Fruit fly (Drosophila melanogaster) whole organism, adult: Measurements from ENCODE around the gene mld.

ENCODE experiments used
- CG11617 ChIP-seq: fragments of 200-800 bp; sonication (Bioruptor generic); optimal IDR thresholded peaks from 2 replicates; lab custom pipeline; 2017; ENCODE audit warnings: mild to moderate bottlenecking, missing biosample characterization, missing genetic modification reagents, missing genetic modification characterization
- CG14711 ChIP-seq: fragments of 200-800 bp; sonication (Bioruptor generic); optimal IDR thresholded peaks from 2 replicates; lab custom pipeline; 2018; ENCODE audit warnings: missing biosample characterization, mild to moderate bottlenecking, missing genetic modification characterization, moderate library complexity
- CG1620 ChIP-seq: fragments of 200-800 bp; sonication (Bioruptor generic); optimal IDR thresholded peaks from 2 replicates; lab custom pipeline; 2016; ENCODE audit warnings: missing biosample characterization, missing genetic modification characterization
- CG7045 ChIP-seq: fragments of 200-800 bp; sonication (Bioruptor generic); optimal IDR thresholded peaks from 2 replicates; lab custom pipeline; 2017; ENCODE audit warnings: missing biosample characterization, mild to moderate bottlenecking, missing genetic modification characterization
- Clk ChIP-seq: fragments of 200-800 bp; sonication (Bioruptor generic); optimal IDR thresholded peaks from 2 replicates; lab custom pipeline; 2017; ENCODE audit warnings: missing biosample characterization, missing genetic modification characterization
- Hr96 ChIP-seq: fragments of 200-800 bp; sonication (Bioruptor generic); optimal IDR thresholded peaks from 2 replicates; lab custom pipeline; 2016; ENCODE audit warnings: missing biosample characterization, missing genetic modification characterization
- bab1 ChIP-seq: fragments of 200-800 bp; sonication (Bioruptor generic); optimal IDR thresholded peaks from 3 replicates; lab custom pipeline; 2019; ENCODE audit warnings: missing biosample characterization, mild to moderate bottlenecking, missing genetic modification characterization, moderate library complexity
- cic ChIP-seq: fragments of 200-800 bp; sonication (Bioruptor generic); optimal IDR thresholded peaks from 2 replicates; lab custom pipeline; 2017; ENCODE audit warnings: missing biosample characterization, mild to moderate bottlenecking, missing genetic modification characterization, moderate library complexity
- kay ChIP-seq: fragments of 200-800 bp; sonication (Bioruptor generic); peaks from one replicate; lab custom pipeline; 2016; ENCODE audit warnings: missing biosample characterization, missing genetic modification characterization, borderline replicate concordance
- ovo ChIP-seq: fragments of 200-800 bp; sonication (Bioruptor generic); optimal IDR thresholded peaks from 2 replicates; lab custom pipeline; 2016; ENCODE audit warnings: missing biosample characterization, missing genetic modification characterization
- pad ChIP-seq: fragments of 200-800 bp; sonication (Bioruptor generic); optimal IDR thresholded peaks from 3 replicates; lab custom pipeline; 2017; ENCODE audit warnings: missing biosample characterization, missing genetic modification characterization, mild to moderate bottlenecking, moderate library complexity, missing genetic modification reagents
- tj ChIP-seq: fragments of 200-800 bp; sonication (Bioruptor generic); optimal IDR thresholded peaks from 3 replicates; lab custom pipeline; 2017; ENCODE audit warnings: missing biosample characterization, mild to moderate bottlenecking, missing genetic modification characterization, moderate library complexity
- toe ChIP-seq: fragments of 200-800 bp; sonication (Bioruptor generic); optimal IDR thresholded peaks from 2 replicates; lab custom pipeline; 2016; ENCODE audit warnings: missing biosample characterization, missing genetic modification characterization

dm6 chr3R:24548216-24548615 lies 37.2 kb upstream of the mld start:
- TF ChIP-seq Clk (no peak), ovo (GFP tag; lab: Kevin White, UChicago) (no peak), cic (GFP tag; lab: Kevin White, UChicago) (no peak), Hr96 (GFP tag; lab: Kevin White, UChicago) (no peak), kay (GFP tag; lab: Kevin White, UChicago) (no peak), CG14711 (tag; lab: Kevin White, UChicago) (no peak), CG7045 (GFP tag; lab: Kevin White, UChicago) (no peak), pad (GFP tag; lab: Kevin White, UChicago) (no peak), bab1 (GFP tag; lab: Kevin White, UChicago) (no peak), CG11617 (no peak), tj (no peak), CG1620 (GFP tag; lab: Kevin White, UChicago) (no peak), toe (GFP tag; lab: Kevin White, UChicago) (no peak)
